Worm (Caenorhabditis elegans) whole organism, L1 larva: ENCODE results near the gene ZK813.7.

Experiments used
- C04F5.9 ChIP-seq: sonication (generic microtip); optimal IDR thresholded peaks from 2 replicates; lab custom pipeline; 2016; ENCODE audit warnings: missing genetic modification characterization, missing compliant biosample characterization
- C16A3.4 ChIP-seq: fragments of 150-350 bp; optimal IDR thresholded peaks from 2 replicates; lab custom pipeline; 2014; ENCODE audit warnings: missing biosample characterization, missing genetic modification characterization
- F16B12.6 ChIP-seq: fragments of 150-350 bp; optimal IDR thresholded peaks from 2 replicates; lab custom pipeline; 2014; ENCODE audit warnings: missing biosample characterization, missing genetic modification characterization
- Y116A8C.19 ChIP-seq: sonication (generic microtip); optimal IDR thresholded peaks from 2 replicates; lab custom pipeline; 2016; ENCODE audit warnings: missing compliant biosample characterization, missing genetic modification characterization, borderline replicate concordance
- aha-1 ChIP-seq: fragments of 150-350 bp; optimal IDR thresholded peaks from 2 replicates; lab custom pipeline; 2014; ENCODE audit warnings: missing biosample characterization, missing genetic modification characterization
- alr-1 ChIP-seq: fragments of 200-800 bp; sonication (Bioruptor generic); optimal IDR thresholded peaks from 2 replicates; lab custom pipeline; 2018; ENCODE audit warnings: borderline replicate concordance, mild to moderate bottlenecking, missing genetic modification characterization, missing compliant biosample characterization
- ama-1 ChIP-seq: fragments of 150-350 bp; optimal IDR thresholded peaks from 2 replicates; lab custom pipeline; 2014
- blmp-1 ChIP-seq: fragments of 150-350 bp; optimal IDR thresholded peaks from 2 replicates; lab custom pipeline; 2014; ENCODE audit warnings: missing biosample characterization, missing genetic modification characterization
- ceh-63 ChIP-seq: fragments of 200-800 bp; sonication (Bioruptor generic); optimal IDR thresholded peaks from 2 replicates; lab custom pipeline; 2018; ENCODE audit warnings: mild to moderate bottlenecking, missing genetic modification characterization, missing compliant biosample characterization
- ces-1 ChIP-seq: fragments of 150-350 bp; optimal IDR thresholded peaks from 2 replicates; lab custom pipeline; 2014; ENCODE audit warnings: missing biosample characterization, missing genetic modification reagents, missing genetic modification characterization
- dsc-1 ChIP-seq: sonication (generic microtip); optimal IDR thresholded peaks from 2 replicates; lab custom pipeline; 2016; ENCODE audit warnings: mild to moderate bottlenecking, missing genetic modification characterization, missing compliant biosample characterization
- efl-1 ChIP-seq, 4 experiments: fragments of 150-350 bp; optimal IDR thresholded peaks in 3 of 4; peaks in 1 of 4; 1 replicate in 1 of 4; 2 replicates in 3 of 4; lab custom pipeline; 2014; ENCODE audit warnings: missing biosample characterization in 2 of 4, missing genetic modification characterization in 2 of 4, missing genetic modification reagents in 2 of 4
- efl-3 ChIP-seq: fragments of 200-800 bp; sonication (Bioruptor generic); optimal IDR thresholded peaks from 2 replicates; lab custom pipeline; 2018; ENCODE audit warnings: mild to moderate bottlenecking, missing genetic modification characterization, missing compliant biosample characterization
- egl-13 ChIP-seq: sonication (generic microtip); optimal IDR thresholded peaks from 2 replicates; lab custom pipeline; 2016; ENCODE audit warnings: missing genotype, missing genetic modification reagents, missing genetic modification characterization, missing compliant biosample characterization
- elt-3 ChIP-seq, 6 experiments: fragments of 150-350 bp in 1 of 6; sonication (generic microtip); optimal IDR thresholded peaks; 2 replicates each; lab custom pipeline; 2017 to 2018; ENCODE audit warnings: missing biosample characterization in 6 of 6, missing genetic modification characterization in 6 of 6, inconsistent platforms in 1 of 6
- ets-5 ChIP-seq: fragments of 200-800 bp; sonication (Bioruptor generic); IDR thresholded peaks from 2 replicates; pipeline ENCODE4 v1.3.6; 2022; ENCODE audit warnings: missing genetic modification characterization, missing compliant biosample characterization
- fkh-10 ChIP-seq: sonication (generic microtip); optimal IDR thresholded peaks from 2 replicates; lab custom pipeline; 2017; ENCODE audit warnings: missing biosample characterization, missing genetic modification reagents, missing genetic modification characterization
- fkh-4 ChIP-seq: sonication (generic microtip); optimal IDR thresholded peaks from 2 replicates; lab custom pipeline; 2016; ENCODE audit warnings: missing compliant biosample characterization, missing genetic modification characterization, borderline replicate concordance
- grh-1 ChIP-seq: fragments of 200-800 bp; sonication (Bioruptor generic); IDR thresholded peaks from 2 replicates; pipeline ENCODE4 v1.3.6; 2022; ENCODE audit warnings: missing genetic modification reagents, missing genetic modification characterization, missing compliant biosample characterization
- hlh-17 ChIP-seq: fragments of 200-800 bp; sonication (Bioruptor generic); optimal IDR thresholded peaks from 2 replicates; lab custom pipeline; 2018; ENCODE audit warnings: missing genetic modification characterization, mild to moderate bottlenecking, missing compliant biosample characterization, moderate library complexity, borderline replicate concordance
- hlh-4 ChIP-seq: sonication (generic microtip); optimal IDR thresholded peaks from 2 replicates; lab custom pipeline; 2016; ENCODE audit warnings: mild to moderate bottlenecking, missing genetic modification characterization, missing compliant biosample characterization
- lin-13 ChIP-seq: fragments of 150-350 bp; optimal IDR thresholded peaks from 2 replicates; lab custom pipeline; 2014; ENCODE audit warnings: missing biosample characterization, missing genetic modification reagents, missing genetic modification characterization
- lin-14 ChIP-seq: fragments of 200-800 bp; sonication (Bioruptor generic); optimal IDR thresholded peaks from 2 replicates; lab custom pipeline; 2018; ENCODE audit warnings: mild to moderate bottlenecking, missing genetic modification characterization, moderate library complexity, missing compliant biosample characterization
- mab-9 ChIP-seq: fragments of 200-800 bp; sonication (Bioruptor generic); IDR thresholded peaks from 2 replicates; pipeline ENCODE4 v1.3.6; 2022; ENCODE audit warnings: missing genetic modification reagents, missing genetic modification characterization, missing compliant biosample characterization
- mep-1 ChIP-seq: fragments of 150-350 bp; optimal IDR thresholded peaks from 2 replicates; lab custom pipeline; 2014; ENCODE audit warnings: missing biosample characterization, missing genetic modification characterization
- nhr-20 ChIP-seq: sonication (generic microtip); optimal IDR thresholded peaks from 2 replicates; lab custom pipeline; 2016; ENCODE audit warnings: mild to moderate bottlenecking, missing genetic modification characterization, missing compliant biosample characterization
- nhr-28 ChIP-seq: fragments of 150-350 bp; optimal IDR thresholded peaks from 2 replicates; lab custom pipeline; 2014; ENCODE audit warnings: missing biosample characterization, missing genetic modification characterization
- nhr-71 ChIP-seq: sonication (generic microtip); optimal IDR thresholded peaks from 2 replicates; lab custom pipeline; 2016; ENCODE audit warnings: mild to moderate bottlenecking, missing genetic modification characterization, moderate library complexity, missing compliant biosample characterization
- nhr-85 ChIP-seq: sonication (generic microtip); peaks from one replicate; lab custom pipeline; 2016; ENCODE audit warnings: missing genetic modification characterization, inconsistent platforms, missing compliant biosample characterization
- nhr-90 ChIP-seq: sonication (generic microtip); optimal IDR thresholded peaks from 2 replicates; lab custom pipeline; 2016; ENCODE audit warnings: mild to moderate bottlenecking, missing genetic modification characterization, missing compliant biosample characterization; ENCODE audit not compliant: poor library complexity
- pag-3 ChIP-seq: sonication (generic microtip); optimal IDR thresholded peaks from 2 replicates; lab custom pipeline; 2017; ENCODE audit warnings: missing genetic modification characterization, mild to moderate bottlenecking, missing compliant biosample characterization, antibody characterized with exemption, borderline replicate concordance; ENCODE audit not compliant: insufficient read depth
- pqm-1 ChIP-seq: sonication (generic microtip); optimal IDR thresholded peaks from 3 replicates; lab custom pipeline; 2017; ENCODE audit warnings: missing biosample characterization, missing genetic modification characterization
- rnt-1 ChIP-seq: sonication (generic microtip); optimal IDR thresholded peaks from 2 replicates; lab custom pipeline; 2016; ENCODE audit warnings: mild to moderate bottlenecking, missing genetic modification characterization, moderate library complexity, missing compliant biosample characterization
- skn-1 ChIP-seq: fragments of 150-350 bp; optimal IDR thresholded peaks from 2 replicates; lab custom pipeline; 2014; ENCODE audit warnings: missing biosample characterization, missing genetic modification characterization
- snu-23 ChIP-seq: sonication (generic microtip); optimal IDR thresholded peaks from 2 replicates; lab custom pipeline; 2016; ENCODE audit warnings: missing genetic modification characterization, missing compliant biosample characterization
- sox-4 ChIP-seq: sonication (generic microtip); optimal IDR thresholded peaks from 2 replicates; lab custom pipeline; 2016; ENCODE audit warnings: missing genetic modification characterization, missing compliant biosample characterization
- sup-37 ChIP-seq: fragments of 200-800 bp; sonication (Bioruptor generic); optimal IDR thresholded peaks from 2 replicates; lab custom pipeline; 2018; ENCODE audit warnings: mild to moderate bottlenecking, missing genetic modification characterization, missing compliant biosample characterization
- tbx-2 ChIP-seq: sonication (generic microtip); optimal IDR thresholded peaks from 2 replicates; lab custom pipeline; 2016; ENCODE audit warnings: missing genetic modification characterization, missing compliant biosample characterization
- unc-98 ChIP-seq: fragments of 200-800 bp; sonication (Bioruptor generic); IDR thresholded peaks from 2 replicates; pipeline ENCODE4 v1.3.6; 2022; ENCODE audit warnings: missing genetic modification characterization, missing compliant biosample characterization
- ztf-11 ChIP-seq, 2 experiments: sonication (generic microtip); optimal IDR thresholded peaks; 2 replicates each; lab custom pipeline; 2016 to 2017; ENCODE audit warnings: missing genetic modification characterization in 2 of 2, missing biosample characterization in 1 of 2, missing compliant biosample characterization in 1 of 2

Gene ZK813.7

ce11 chrX:3473793-3474192 lies 29.2 kb downstream of the ZK813.7 start:
- TF ChIP-seq ceh-63 (GFP tag; lab: Kevin White, UChicago) (no peak), pqm-1 (tag; lab: Kevin White, UChicago) (no peak), ama-1 (lab: Kevin White, UChicago) (no peak), rnt-1 (tag; lab: Kevin White, UChicago) (no peak), hlh-4 (no peak), nhr-28 (tag; lab: Kevin White, UChicago) (no peak), snu-23 (GFP tag; lab: Kevin White, UChicago) (no peak), unc-98 (no peak), ztf-11 (tag; optimal IDR thresholded peaks at IDR 0.05; lab: Kevin White, UChicago) (no peak)
- TF ChIP-seq, all 84 proteins: peak for 0

- no peak for TF ChIP-seq mep-1 (tag; lab: Kevin White, UChicago)
- no peak for TF ChIP-seq egl-13 (tag; lab: Kevin White, UChicago)
- no peak for TF ChIP-seq skn-1
- TF ChIP-seq ama-1 (lab: Kevin White, UChicago): no peak
- no peak for TF ChIP-seq efl-1 (optimal IDR thresholded peaks at IDR 0.05; lab: Kevin White, UChicago)
- no peak for TF ChIP-seq efl-1 (GFP tag; optimal IDR thresholded peaks at IDR 0.05 in 1 of 2; lab: Kevin White, UChicago)
- TF ChIP-seq alr-1 (tag; lab: Kevin White, UChicago): no peak
- no peak for TF ChIP-seq C04F5.9 (tag; lab: Kevin White, UChicago)
- TF ChIP-seq pag-3 (tag; lab: Kevin White, UChicago): no peak
- TF ChIP-seq nhr-20 (tag; lab: Kevin White, UChicago): no peak
- TF ChIP-seq efl-3 (GFP tag; lab: Kevin White, UChicago): no peak
- no peak for TF ChIP-seq Y116A8C.19 (tag; lab: Kevin White, UChicago)
Observed at ce11 chrX:3479950-3480349, 35.3 kb downstream of the ZK813.7 start, which contains the start of gene wrt-6. Gene wrt-6, plus strand, starts transcription at chrX:3480250.

- TF ChIP-seq ces-1 (GFP tag; lab: Kevin White, UChicago) (no peak), fkh-4 (tag; lab: Kevin White, UChicago) (peak; percentile 22), pag-3 (tag; lab: Kevin White, UChicago) (peak; percentile 83), rnt-1 (tag; lab: Kevin White, UChicago) (peak; percentile 11), dsc-1 (peak; percentile 82)
Observed at ce11 chrX:3488074-3488688, 43.6 kb downstream of the ZK813.7 start.

- TF ChIP-seq nhr-20 (tag; lab: Kevin White, UChicago): no peak
- no peak for TF ChIP-seq C16A3.4 (tag; lab: Kevin White, UChicago)
- no peak for TF ChIP-seq hlh-17 (GFP tag; lab: Kevin White, UChicago)
- no peak for TF ChIP-seq sox-4 (tag; lab: Kevin White, UChicago)
- no peak for TF ChIP-seq aha-1 (tag; lab: Kevin White, UChicago)
- TF ChIP-seq mab-9 (GFP tag; lab: Robert Waterston, UW): no peak
- TF ChIP-seq lin-13 (GFP tag; lab: Kevin White, UChicago): no peak
- TF ChIP-seq ama-1 (lab: Kevin White, UChicago): no peak
- no peak for TF ChIP-seq efl-1 (optimal IDR thresholded peaks at IDR 0.05; lab: Kevin White, UChicago)
- no peak for TF ChIP-seq efl-1 (GFP tag; optimal IDR thresholded peaks at IDR 0.05 in 1 of 2; lab: Kevin White, UChicago)
- TF ChIP-seq pag-3 (tag; lab: Kevin White, UChicago): no peak
- TF ChIP-seq F16B12.6 (tag; lab: Kevin White, UChicago): no peak
- no peak for TF ChIP-seq nhr-28 (tag; lab: Kevin White, UChicago)
- TF ChIP-seq, all 84 proteins: peak for 0
Observed at ce11 chrX:3488993-3489392, 44.4 kb downstream of the ZK813.7 start, which contains the start of gene C12D12.3. Gene C12D12.3, plus strand, starts transcription at chrX:3489293.

DNA sequence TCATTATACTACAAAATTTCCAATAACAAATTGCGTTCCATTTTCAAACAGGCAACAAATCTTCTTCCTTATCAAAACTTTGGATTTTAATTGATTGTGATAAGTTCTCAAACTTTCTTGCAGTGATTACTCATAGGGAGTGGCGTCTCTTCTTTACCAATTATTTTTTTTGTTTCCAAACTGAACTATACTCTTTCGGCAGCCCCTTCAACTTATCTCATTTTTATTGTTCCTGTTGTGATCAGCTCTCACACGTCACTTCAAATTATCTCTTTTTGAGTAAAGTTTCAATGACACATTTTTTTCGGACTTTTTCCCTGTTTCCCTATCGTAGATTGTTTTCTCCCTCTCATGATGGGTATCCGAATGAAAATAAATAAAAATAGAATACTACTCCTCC lies 47.8 kb downstream of the ZK813.7 start:
- TF ChIP-seq snu-23 (GFP tag; lab: Kevin White, UChicago) (peak; percentile 7), fkh-10 (GFP tag; lab: Kevin White, UChicago) (no peak), nhr-85 (tag; lab: Kevin White, UChicago) (peak; percentile 10), sup-37 (GFP tag; lab: Kevin White, UChicago) (no peak), nhr-90 (peak; percentile 24), nhr-20 (tag; lab: Kevin White, UChicago) (peak; percentile 57), ets-5 (no peak), blmp-1 (tag; lab: Kevin White, UChicago) (peak; percentile 29), efl-1 (optimal IDR thresholded peaks at IDR 0.05; lab: Kevin White, UChicago) (no peak), efl-1 (GFP tag; optimal IDR thresholded peaks at IDR 0.05 in 1 of 2; lab: Kevin White, UChicago) (peak in 1 of 2 experiments; percentile 73), nhr-71 (tag; lab: Kevin White, UChicago) (peak; percentile 26), lin-14 (GFP tag; lab: Kevin White, UChicago) (peak; percentile 4), tbx-2 (tag; lab: Kevin White, UChicago) (peak; percentile 44), grh-1 (GFP tag; lab: Robert Waterston, UW) (0 out of 2 replicates have a peak, but pooled peaks have one; percentile 25), elt-3 (tag; optimal IDR thresholded peaks at IDR 0.05; lab: Kevin White, UChicago) (peak in 4 of 6 experiments; percentile 21 to 44 (median 36))
